Fruit fly (Drosophila melanogaster) whole organism, wandering third instar larva: ENCODE data around the gene Ubc6.

Source experiments
- CG32264 ChIP-seq: fragments of 200-800 bp; sonication (Bioruptor generic); optimal IDR thresholded peaks from 2 replicates; lab custom pipeline; 2016; ENCODE audit warnings: missing biosample characterization, missing genetic modification characterization
- CG9705 ChIP-seq: fragments of 200-800 bp; sonication (Bioruptor generic); optimal IDR thresholded peaks from 2 replicates; lab custom pipeline; 2018; ENCODE audit warnings: missing biosample characterization, mild to moderate bottlenecking, missing genetic modification characterization
- CrebA ChIP-seq: fragments of 200-800 bp; sonication (Bioruptor generic); optimal IDR thresholded peaks from 2 replicates; lab custom pipeline; 2016; ENCODE audit warnings: missing biosample characterization, mild to moderate bottlenecking, missing genetic modification characterization, borderline replicate concordance
- HLH106 ChIP-seq: fragments of 200-800 bp; optimal IDR thresholded peaks from 3 replicates; lab custom pipeline; 2019; ENCODE audit warnings: missing biosample characterization, mild to moderate bottlenecking, missing genetic modification characterization, moderate library complexity
- Hr78 ChIP-seq: fragments of >200 bp; optimal IDR thresholded peaks from 2 replicates; lab custom pipeline; 2017; ENCODE audit warnings: missing biosample characterization, missing genetic modification characterization
- Jra ChIP-seq: sonication (Bioruptor generic); optimal IDR thresholded peaks from 2 replicates; lab custom pipeline; 2016; ENCODE audit warnings: missing biosample characterization, missing genetic modification characterization
- Mio ChIP-seq: sonication (Bioruptor generic); optimal IDR thresholded peaks from 2 replicates; lab custom pipeline; 2016; ENCODE audit warnings: missing biosample characterization, missing genetic modification characterization
- N ChIP-seq: fragments of >200 bp; optimal IDR thresholded peaks from 2 replicates; lab custom pipeline; 2018; ENCODE audit warnings: missing biosample characterization, missing external identifiers, missing genetic modification characterization
- OdsH ChIP-seq: fragments of 200-800 bp; sonication (Bioruptor generic); optimal IDR thresholded peaks from 2 replicates; lab custom pipeline; 2016; ENCODE audit warnings: missing biosample characterization, mild to moderate bottlenecking, missing genetic modification characterization
- Rel ChIP-seq, 2 experiments: fragments of 200-800 bp; sonication (Bioruptor generic) in 1 of 2; optimal IDR thresholded peaks; 2 replicates in 1 of 2; 3 replicates in 1 of 2; lab custom pipeline; 2016 to 2019; ENCODE audit warnings: mild to moderate bottlenecking in 2 of 2, missing biosample characterization in 2 of 2, missing genetic modification characterization in 2 of 2, moderate library complexity in 1 of 2
- dl ChIP-seq, 2 experiments: fragments of 175-275, 200-275 bp in 1 of 2; fragments of 200-275 bp in 1 of 2; sonication (Bioruptor generic); optimal IDR thresholded peaks; lab custom pipeline; 2018; ENCODE audit warnings: mild to moderate bottlenecking in 2 of 2, missing biosample characterization in 2 of 2, missing genetic modification characterization in 2 of 2, moderate library complexity in 2 of 2; ENCODE audit not compliant: partially characterized antibody in 2 of 2, insufficient read depth in 1 of 2
- fru ChIP-seq: fragments of 200-800 bp; sonication (Bioruptor generic); optimal IDR thresholded peaks from 3 replicates; lab custom pipeline; 2016; ENCODE audit warnings: missing biosample characterization, mild to moderate bottlenecking, missing genetic modification characterization
- jim ChIP-seq: fragments of 175-275, 200-325 bp; sonication (Bioruptor generic); optimal IDR thresholded peaks from 2 replicates; lab custom pipeline; 2016; ENCODE audit warnings: missing biosample characterization, mild to moderate bottlenecking, missing genetic modification characterization
- lola ChIP-seq: fragments of >200 bp; optimal IDR thresholded peaks from 2 replicates; lab custom pipeline; 2017; ENCODE audit warnings: missing biosample characterization, missing genetic modification characterization
- pan ChIP-seq: fragments of >200 bp; optimal IDR thresholded peaks from 2 replicates; lab custom pipeline; 2017
- psq ChIP-seq: fragments of 200-800 bp; sonication (Bioruptor generic); optimal IDR thresholded peaks from 3 replicates; lab custom pipeline; 2017; ENCODE audit warnings: missing biosample characterization, mild to moderate bottlenecking, missing genetic modification characterization, moderate library complexity
- usp ChIP-seq: fragments of >200 bp; optimal IDR thresholded peaks from 2 replicates; lab custom pipeline; 2017; ENCODE audit warnings: missing biosample characterization, missing genetic modification characterization
- woc ChIP-seq: sonication (Bioruptor generic); optimal IDR thresholded peaks from 2 replicates; lab custom pipeline; 2016; ENCODE audit warnings: missing biosample characterization, mild to moderate bottlenecking, missing genetic modification characterization

Ubc6 gene

DNA sequence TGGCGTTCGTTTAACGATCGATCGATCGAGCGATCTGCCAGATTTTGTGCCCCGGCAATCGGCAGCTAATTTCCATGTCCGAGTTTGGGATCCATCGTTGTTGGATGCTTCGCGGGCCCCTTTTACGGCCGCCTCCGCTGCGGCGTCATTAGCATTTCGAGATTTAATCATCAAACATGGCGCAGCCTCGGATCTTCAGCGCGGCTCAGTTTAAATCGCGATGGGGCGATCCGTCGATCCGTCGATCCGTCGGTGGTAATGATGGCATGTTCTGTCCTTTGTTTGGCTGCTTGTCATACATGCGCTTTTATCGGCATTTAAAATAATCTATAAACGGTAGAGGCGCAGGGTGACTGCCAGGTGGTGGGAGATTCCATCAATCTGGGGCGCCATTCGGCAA is 52.0 kb downstream of the Ubc6 start:
- TF ChIP-seq HLH106 (tag; lab: Kevin White, UChicago) (no peak), jim (GFP tag; lab: Kevin White, UChicago) (no peak), Mio (GFP tag; lab: Kevin White, UChicago) (no peak), Hr78 (GFP tag; lab: Kevin White, UChicago) (no peak), N (GFP tag; lab: Kevin White, UChicago) (no peak), pan (lab: Kevin White, UChicago) (no peak), usp (GFP tag; lab: Kevin White, UChicago) (no peak), lola (GFP tag; lab: Kevin White, UChicago) (no peak), Jra (GFP tag; lab: Kevin White, UChicago) (no peak), woc (GFP tag; lab: Kevin White, UChicago) (no peak), dl (GFP tag; optimal IDR thresholded peaks at IDR 0.05; lab: Kevin White, UChicago; ENCODE audit: insufficient read depth in 1 of 2, partially characterized antibody in 2 of 2) (no peak), Rel (GFP tag; optimal IDR thresholded peaks at IDR 0.05; lab: Kevin White, UChicago) (no peak), Rel (tag; optimal IDR thresholded peaks at IDR 0.05; lab: Kevin White, UChicago) (no peak), psq (GFP tag; lab: Kevin White, UChicago) (no peak), OdsH (GFP tag; lab: Kevin White, UChicago) (no peak), CG32264 (GFP tag; lab: Kevin White, UChicago) (no peak), CG9705 (GFP tag; lab: Kevin White, UChicago) (no peak), fru (GFP tag; lab: Kevin White, UChicago) (no peak), CrebA (GFP tag; lab: Kevin White, UChicago) (no peak)
